Worm (Caenorhabditis elegans): Measurements from ENCODE around the gene toe-2.

ce11 chrII:6520103-6520502 lies 1.1 kb downstream of the toe-2 start:
- no peak for TF ChIP-seq sea-1 (GFP tag; conservative IDR thresholded peaks at IDR 0.05)
- TF ChIP-seq ama-1 (optimal IDR thresholded peaks at IDR 0.05), result no peak
- TF ChIP-seq ceh-36 (tag; optimal IDR thresholded peaks at IDR 0.05), result no peak

Data from whole organism, early embryonic.